Fruit fly (Drosophila melanogaster) whole organism, embryonic: Measurements from ENCODE around the gene sphe.

ENCODE experiments used
- Sin3A ChIP-seq: fragments of >200 bp; optimal IDR thresholded peaks from 2 replicates; lab custom pipeline; 2018
- usp ChIP-seq: fragments of >200 bp; optimal IDR thresholded peaks from 2 replicates; lab custom pipeline; 2017; ENCODE audit warnings: missing biosample characterization, missing genetic modification characterization

dm6 chrX:16687400-16688105, 14.2 kb downstream of the sphe start:
- TF ChIP-seq Sin3A, result no peak
- TF ChIP-seq usp (GFP tag; lab: Kevin White, UChicago), result no peak
